Worm (Caenorhabditis elegans) whole organism, midembryonic: ENCODE measurements around the gene aakg-1.

ENCODE experiments used
- cog-1 ChIP-seq: sonication (generic microtip); optimal IDR thresholded peaks from 2 replicates; lab custom pipeline; 2016; ENCODE audit warnings: missing genetic modification characterization, missing compliant biosample characterization
- klf-2 ChIP-seq: fragments of 200-800 bp; sonication (Bioruptor generic); conservative IDR thresholded peaks from 2 replicates; pipeline ENCODE4 v1.3.6; 2022; ENCODE audit warnings: missing genetic modification reagents, missing genetic modification characterization, missing compliant biosample characterization

DNA sequence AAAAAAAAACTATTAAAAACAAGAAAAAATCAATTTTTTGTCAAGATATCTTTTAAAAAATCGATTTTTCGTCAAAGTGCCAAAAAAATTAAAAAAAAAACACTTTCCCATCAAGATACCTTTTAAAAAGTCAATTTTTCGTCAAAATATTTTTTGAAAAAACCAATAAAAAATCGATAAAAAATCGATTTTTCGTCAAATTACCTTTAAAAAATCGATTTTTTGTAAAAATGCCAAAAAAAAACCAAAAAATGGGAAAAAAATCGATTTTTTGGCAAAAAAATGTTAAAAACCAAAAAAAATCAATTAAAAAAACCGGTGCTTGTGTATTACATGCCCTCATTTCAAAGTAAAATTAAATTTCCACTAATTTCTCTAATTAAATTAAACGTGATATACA, 57.5 kb downstream of the aakg-1 start:
- TF ChIP-seq klf-2 (GFP tag; lab: Robert Waterston, UW), result no peak
- no peak for TF ChIP-seq cog-1
